Worm (Caenorhabditis elegans): ENCODE measurements around the gene srh-281.
A peak's percentile ranks its signal among the peaks of the same experiment; 100 is the strongest.

srh-281 gene

DNA sequence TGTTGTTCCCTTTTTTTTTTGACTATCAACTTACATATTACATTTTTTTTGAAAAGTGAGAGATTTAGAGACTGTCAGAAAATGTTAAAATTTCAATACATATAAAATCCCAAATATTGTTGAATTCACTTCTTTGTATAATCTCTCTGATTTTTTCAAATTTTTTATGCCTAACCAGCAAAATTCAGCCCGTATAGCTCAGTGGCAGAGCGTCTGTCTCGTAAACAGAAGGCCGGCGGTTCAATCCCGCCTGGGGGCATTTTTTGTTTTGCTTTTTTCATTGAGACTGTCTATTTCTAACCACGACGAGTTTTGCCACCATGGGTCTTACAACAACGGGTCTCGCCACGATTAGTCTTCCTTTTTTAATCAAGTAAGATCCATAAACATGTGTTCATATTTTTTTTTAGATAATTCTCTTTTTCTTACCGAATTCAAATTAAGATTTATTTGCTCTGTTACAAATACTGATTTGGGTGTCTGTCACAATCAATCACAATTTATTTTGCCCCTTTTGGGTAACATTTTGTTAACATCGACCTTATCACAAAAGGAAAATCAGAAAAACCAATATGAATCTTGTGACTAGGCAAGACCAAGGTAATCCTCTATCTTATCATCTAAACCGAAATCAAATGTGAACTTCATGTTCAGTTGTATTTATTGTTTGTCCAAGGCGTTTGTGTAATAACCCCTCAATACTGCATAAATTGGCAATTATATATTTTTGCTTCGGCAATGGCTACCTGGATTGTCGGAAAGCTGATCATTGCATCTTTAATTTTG lies 28.6 kb downstream of the srh-281 start, which contains the start of gene glc-1:
Gene glc-1, plus strand, starts transcription at position 663 of the 786 bp plus-strand sequence.
- TF ChIP-seq ceh-32 (tag; optimal IDR thresholded peaks at IDR 0.05; ENCODE audit: poor library complexity): no peak
- peak; percentile 56 for TF ChIP-seq pqm-1 (tag; optimal IDR thresholded peaks at IDR 0.05)
- no peak for TF ChIP-seq lin-15B (tag; optimal IDR thresholded peaks at IDR 0.05)
- no peak for TF ChIP-seq pha-4 (GFP tag; IDR thresholded peaks at IDR 0.05)
- no peak for TF ChIP-seq pha-4 (tag; optimal IDR thresholded peaks at IDR 0.05)
- peak; percentile 30 for TF ChIP-seq nhr-28 (tag; optimal IDR thresholded peaks at IDR 0.05)
- TF ChIP-seq arid-1 (GFP tag; conservative IDR thresholded peaks at IDR 0.05): no peak
- no peak for TF ChIP-seq lim-7 (GFP tag; IDR thresholded peaks at IDR 0.05)
- TF ChIP-seq hif-1 (tag; optimal IDR thresholded peaks at IDR 0.05): no peak
- no peak for TF ChIP-seq unc-62 (GFP tag; optimal IDR thresholded peaks at IDR 0.05 in 1 of 2)
- TF ChIP-seq unc-62 (tag; optimal IDR thresholded peaks at IDR 0.05): no peak
- TF ChIP-seq dmd-6 (GFP tag; IDR thresholded peaks at IDR 0.05): peak; percentile 43; the same call in 1 of the 2 replicates
- no peak for TF ChIP-seq spr-3 (GFP tag; optimal IDR thresholded peaks at IDR 0.05)
- TF ChIP-seq aly-2 (tag; optimal IDR thresholded peaks at IDR 0.05): no peak
- no peak for TF ChIP-seq lin-38 (GFP tag; IDR thresholded peaks at IDR 0.05)
- no peak for TF ChIP-seq ceh-82 (tag; optimal IDR thresholded peaks at IDR 0.05)
- TF ChIP-seq nhr-25 (tag; optimal IDR thresholded peaks at IDR 0.05; ENCODE audit: borderline replicate concordance, insufficient read depth): no peak

DNA sequence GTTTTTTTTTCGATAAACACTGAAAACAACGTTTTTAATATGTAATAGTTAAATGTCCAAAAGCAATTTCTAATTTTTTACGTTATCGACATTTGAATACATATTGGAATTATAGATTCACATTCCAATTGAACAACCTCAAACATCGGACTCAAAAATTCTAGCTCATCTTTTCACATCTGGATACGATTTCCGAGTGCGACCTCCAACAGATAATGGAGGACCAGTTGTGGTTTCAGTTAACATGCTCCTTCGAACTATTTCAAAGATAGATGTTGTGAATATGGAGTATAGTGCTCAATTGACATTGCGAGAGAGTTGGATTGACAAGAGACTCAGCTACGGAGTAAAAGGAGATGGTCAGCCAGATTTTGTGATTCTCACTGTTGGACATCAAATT lies 29.4 kb downstream of the srh-281 start:
- TF ChIP-seq attf-4 (tag; optimal IDR thresholded peaks at IDR 0.05) (no peak), tra-1 (GFP tag; IDR thresholded peaks at IDR 0.05) (no peak), zag-1 (tag; optimal IDR thresholded peaks at IDR 0.05) (no peak), dve-1 (tag; optimal IDR thresholded peaks at IDR 0.05; ENCODE audit: insufficient read depth) (no peak), F26F4.8 (GFP tag; conservative IDR thresholded peaks at IDR 0.05) (no peak), unc-62 (GFP tag; optimal IDR thresholded peaks at IDR 0.05 in 1 of 2) (peak in 1 of 2 experiments; percentile 93), unc-62 (tag; optimal IDR thresholded peaks at IDR 0.05) (no peak), fkh-10 (GFP tag; optimal IDR thresholded peaks at IDR 0.05) (no peak)

- TF ChIP-seq nhr-28 (tag; optimal IDR thresholded peaks at IDR 0.05) (peak; percentile 54), nhr-42 (GFP tag; IDR thresholded peaks at IDR 0.05) (no peak), R02D3.7 (tag; optimal IDR thresholded peaks at IDR 0.05) (no peak), nhr-237 (tag; optimal IDR thresholded peaks at IDR 0.05) (no peak), ama-1 (optimal IDR thresholded peaks at IDR 0.05) (no peak), mep-1 (tag; optimal IDR thresholded peaks at IDR 0.05) (no peak)
Observed at ce11 chrV:16224027-16224426, 33.4 kb downstream of the srh-281 start, which contains the start of gene stdh-2. TSS of gene stdh-2 (plus strand) at chrV:16224327.

DNA sequence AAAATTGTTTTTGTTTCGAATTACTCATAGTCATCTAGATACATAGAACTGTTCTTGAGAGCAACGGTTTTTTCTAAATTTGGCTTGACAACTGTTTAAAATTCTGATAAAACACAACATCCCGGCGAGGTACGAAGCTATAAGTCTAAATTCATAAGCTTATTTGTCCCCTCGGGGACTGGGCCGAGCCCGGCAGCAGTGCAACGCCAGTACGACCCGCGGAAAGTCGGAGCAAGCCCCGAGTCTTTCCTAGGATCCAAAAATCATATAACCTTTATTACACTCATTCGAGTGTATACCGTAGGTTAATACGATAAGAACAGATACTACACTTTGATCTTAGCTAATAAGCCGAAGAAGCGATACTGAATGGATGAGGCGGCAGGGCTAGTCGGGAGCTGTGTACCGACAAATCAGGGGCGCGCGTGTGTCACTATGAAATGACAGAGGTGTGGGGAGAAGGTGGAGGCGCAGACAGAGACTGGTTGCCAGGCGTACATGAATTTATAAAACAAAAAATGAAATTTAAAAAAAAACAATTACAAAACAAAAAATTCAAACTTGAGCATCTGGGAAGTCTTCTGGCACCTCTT lies 35.0 kb downstream of the srh-281 start:
- TF ChIP-seq mdt-29 (GFP tag; IDR thresholded peaks at IDR 0.05) (0 out of 2 replicates have a peak, but pooled peaks have one; percentile 25), F49E8.2 (tag; optimal IDR thresholded peaks at IDR 0.05; ENCODE audit: borderline replicate concordance) (peak; percentile 81), ceh-82 (tag; optimal IDR thresholded peaks at IDR 0.05) (no peak), Y105C5A.15 (GFP tag; IDR thresholded peaks at IDR 0.05) (no peak), mxl-2 (GFP tag; conservative IDR thresholded peaks at IDR 0.05) (no peak), dmd-6 (GFP tag; IDR thresholded peaks at IDR 0.05) (peak; percentile 42; the same call in 1 of the 2 replicates), daf-16 (GFP tag; optimal IDR thresholded peaks at IDR 0.05) (peak in 1 of 2 experiments; percentile 31), daf-16 (tag; optimal IDR thresholded peaks at IDR 0.05) (no peak), gei-8 (GFP tag; optimal IDR thresholded peaks at IDR 0.05) (no peak), Y48G9A.11 (GFP tag; IDR thresholded peaks at IDR 0.05) (peak; percentile 47; the same call in 1 of the 2 replicates), ceh-28 (tag; optimal IDR thresholded peaks at IDR 0.05) (no peak), Y75B8A.6 (GFP tag; IDR thresholded peaks at IDR 0.05) (0 out of 2 replicates have a peak, but pooled peaks have one; percentile 17), ztf-11 (tag; optimal IDR thresholded peaks at IDR 0.05) (no peak), ceh-44 (GFP tag; IDR thresholded peaks at IDR 0.05) (peak; percentile 85), F10B5.3 (tag; optimal IDR thresholded peaks at IDR 0.05) (no peak), hlh-11 (tag; optimal IDR thresholded peaks at IDR 0.05) (peak; percentile 14), zip-11 (GFP tag; IDR thresholded peaks at IDR 0.05) (no peak), T26A8.4 (GFP tag; IDR thresholded peaks at IDR 0.05) (no peak), lin-38 (GFP tag; IDR thresholded peaks at IDR 0.05) (peak; percentile 40; the same call in 1 of the 2 replicates), dve-1 (tag; optimal IDR thresholded peaks at IDR 0.05; ENCODE audit: insufficient read depth) (peak; percentile 18)

Data from whole organism, L4 larva.